Fruit fly (Drosophila melanogaster) whole organism, larva: Measurements from ENCODE around the gene unc-45.

ENCODE experiments used
- noc ChIP-seq: fragments of 200-800 bp; sonication (Bioruptor generic); optimal IDR thresholded peaks from 3 replicates; lab custom pipeline; 2019; ENCODE audit warnings: missing biosample characterization, mild to moderate bottlenecking, missing genetic modification characterization, moderate library complexity

unc-45 gene

dm6 chr3R:8032923-8033478 is at the start of gene unc-45, which contains the start of gene CG11035:
TSS of gene unc-45 (plus strand) at chr3R:8033301.
TSS of gene CG11035 (minus strand) at chr3R:8033009.
- TF ChIP-seq noc (tag; lab: Kevin White, UChicago), result no peak

- no peak for TF ChIP-seq noc (tag; lab: Kevin White, UChicago)
Measured at dm6 chr3R:7990257-7990656, 42.8 kb upstream of the unc-45 start.

dm6 chr3R:7990799-7991423 is 42.2 kb upstream of the unc-45 start:
- TF ChIP-seq noc (tag; lab: Kevin White, UChicago), result no peak

- no peak for TF ChIP-seq noc (tag; lab: Kevin White, UChicago)
Measured at dm6 chr3R:7991446-7991845, 41.7 kb upstream of the unc-45 start.

dm6 chr3R:7992100-7992499 is 41.0 kb upstream of the unc-45 start:
- no peak for TF ChIP-seq noc (tag; lab: Kevin White, UChicago)

- TF ChIP-seq noc (tag; lab: Kevin White, UChicago), result no peak
Measured at dm6 chr3R:7993506-7993905, 39.6 kb upstream of the unc-45 start.

- no peak for TF ChIP-seq noc (tag; lab: Kevin White, UChicago)
Measured at dm6 chr3R:7994629-7995028, 38.5 kb upstream of the unc-45 start.

dm6 chr3R:7995722-7996121 is 37.4 kb upstream of the unc-45 start, which contains the start of gene Elovl7:
TSS of gene Elovl7 (minus strand) at chr3R:7995852.
- TF ChIP-seq noc (tag; lab: Kevin White, UChicago), result no peak

dm6 chr3R:7998778-7999177 is 34.3 kb upstream of the unc-45 start:
- TF ChIP-seq noc (tag; lab: Kevin White, UChicago), result no peak

- no peak for TF ChIP-seq noc (tag; lab: Kevin White, UChicago)
Measured at dm6 chr3R:7999530-8000116, 33.5 kb upstream of the unc-45 start, which contains the start of gene PIG-H. TSS of gene PIG-H (plus strand) at chr3R:7999832.

dm6 chr3R:8001074-8001669 is 31.9 kb upstream of the unc-45 start, which contains the start of the genes Kmn2 and CG2698:
TSS of gene Kmn2 (minus strand) at chr3R:8001309.
TSS of gene CG2698 (plus strand) at chr3R:8001562.
- TF ChIP-seq noc (tag; lab: Kevin White, UChicago), result peak; percentile 96

dm6 chr3R:8007595-8008255 is 25.4 kb upstream of the unc-45 start, which contains the start of gene CG2767:
TSS of gene CG2767 (minus strand) at chr3R:8008110.
- no peak for TF ChIP-seq noc (tag; lab: Kevin White, UChicago)

- TF ChIP-seq noc (tag; lab: Kevin White, UChicago), result no peak
Measured at dm6 chr3R:8009080-8009620, 24.0 kb upstream of the unc-45 start, which contains the start of the genes CG11052 and CG3223. TSS of gene CG11052 (minus strand) at chr3R:8009297. TSS of gene CG3223 (plus strand) at chr3R:8009400.

- TF ChIP-seq noc (tag; lab: Kevin White, UChicago), result no peak
Measured at dm6 chr3R:8013121-8014009, 19.7 kb upstream of the unc-45 start, which contains the start of the genes CG10435 and Pbp95. TSS of gene CG10435 (minus strand) at chr3R:8013201. TSS of gene Pbp95 (plus strand) at chr3R:8013791.
